Fruit fly (Drosophila melanogaster): ENCODE results near the gene CG9512.

The CG9512 gene

DNA sequence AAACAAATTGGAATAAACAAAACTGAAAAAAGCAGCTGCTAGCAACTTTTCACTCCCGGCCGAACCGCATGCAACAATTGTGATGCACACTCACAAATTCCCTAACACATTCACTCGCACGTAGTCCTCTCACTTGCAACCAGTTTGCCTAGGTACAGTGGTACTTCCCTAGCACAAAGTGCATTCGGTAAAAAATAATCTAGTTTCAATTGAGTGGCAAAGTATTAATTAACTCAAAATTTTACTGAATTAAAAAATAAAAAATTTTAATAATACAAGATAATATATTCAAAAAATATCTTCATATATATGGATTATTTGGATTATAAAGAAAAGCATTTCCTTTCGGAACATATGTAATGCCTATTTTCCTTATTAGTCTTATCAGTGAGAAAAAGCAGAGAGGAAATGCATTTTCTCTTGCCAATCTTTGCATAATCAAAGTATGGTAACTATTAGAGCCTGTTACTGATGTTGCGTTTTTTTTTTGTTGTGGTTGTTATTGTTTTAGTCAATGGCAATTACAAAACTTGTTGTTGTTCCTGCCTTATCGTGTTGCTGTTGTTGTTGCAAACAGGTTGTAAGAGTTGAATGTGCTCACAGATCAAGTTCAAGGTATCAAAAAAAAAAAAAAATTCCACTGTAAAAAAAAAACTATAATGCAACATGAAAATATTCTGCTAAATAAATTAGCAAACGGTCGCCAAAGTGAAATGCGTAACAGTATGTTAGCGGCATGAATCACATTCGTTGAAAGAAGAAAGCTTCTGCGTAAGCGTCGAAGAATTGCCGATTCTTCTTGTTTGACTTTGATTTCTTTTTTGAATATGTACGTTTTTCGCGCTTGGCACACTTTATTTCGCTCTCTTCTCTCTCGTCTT lies 17.3 kb upstream of the CG9512 start (continued):
- TF ChIP-seq dmrt99B (tag; optimal IDR thresholded peaks at IDR 0.05) (peak; percentile 19), gcm (GFP tag; optimal IDR thresholded peaks at IDR 0.05) (no peak), fd96Cb (tag; optimal IDR thresholded peaks at IDR 0.05) (peak; percentile 0), D19A (tag; optimal IDR thresholded peaks at IDR 0.05) (peak; percentile 27), Ssrp (tag; optimal IDR thresholded peaks at IDR 0.05) (no peak)

DNA sequence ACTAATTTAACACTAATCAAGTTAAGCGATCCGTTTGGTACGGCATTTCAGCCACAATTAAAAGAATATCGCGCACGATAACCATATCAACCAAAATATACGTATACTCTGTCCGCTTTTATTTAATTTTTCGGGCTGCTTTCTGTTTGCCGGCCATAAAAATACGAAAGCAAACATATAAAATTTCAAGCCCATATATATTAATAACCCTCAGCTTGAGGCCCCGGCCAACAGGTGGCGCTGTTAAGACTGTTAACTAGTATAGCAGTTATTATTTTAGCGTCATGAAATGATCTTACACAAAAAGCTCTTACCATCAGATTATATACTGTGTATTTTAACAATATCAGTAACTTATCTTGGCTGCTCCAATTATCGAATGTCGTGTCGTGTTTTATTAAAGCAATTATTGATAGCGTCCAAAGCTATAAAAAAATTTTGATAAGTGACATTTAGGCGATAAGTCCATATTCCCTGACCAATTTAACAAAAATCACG lies 13.4 kb upstream of the CG9512 start, which contains the start of gene Eo:
Gene Eo, minus strand, starts transcription at position 51 of the 498 bp plus-strand sequence.
- TF ChIP-seq kni (GFP tag; optimal IDR thresholded peaks at IDR 0.05) (peak; percentile 2), pita (GFP tag; optimal IDR thresholded peaks at IDR 0.05) (peak; percentile 23), gro (GFP tag; optimal IDR thresholded peaks at IDR 0.05) (no peak), CG43689 (GFP tag; IDR thresholded peaks at IDR 0.05) (no peak), CG10979 (tag; optimal IDR thresholded peaks at IDR 0.05) (peak; percentile 45), CG2678 (tag; optimal IDR thresholded peaks at IDR 0.05) (peak; percentile 52), Atf-2 (GFP tag; optimal IDR thresholded peaks at IDR 0.05) (no peak), ind (GFP tag; optimal IDR thresholded peaks at IDR 0.05) (no peak), mam (GFP tag; optimal IDR thresholded peaks at IDR 0.05) (no peak), CG2129 (GFP tag; IDR thresholded peaks at IDR 0.05; ENCODE audit: partially characterized antibody) (no peak), CG31365 (tag; optimal IDR thresholded peaks at IDR 0.05) (no peak), mirr (GFP tag; optimal IDR thresholded peaks at IDR 0.05) (peak; percentile 66), her (GFP tag; optimal IDR thresholded peaks at IDR 0.05) (no peak), maf-S (GFP tag; optimal IDR thresholded peaks at IDR 0.05) (no peak), NC2α (GFP tag; optimal IDR thresholded peaks at IDR 0.05) (no peak), bsh (GFP tag; optimal IDR thresholded peaks at IDR 0.05) (peak in 1 of 2 experiments; percentile 6), chinmo (GFP tag; IDR thresholded peaks at IDR 0.05; ENCODE audit: partially characterized antibody) (0 out of 4 replicates have a peak, but pooled peaks have one; percentile 11), gcm (GFP tag; optimal IDR thresholded peaks at IDR 0.05) (peak; percentile 15), dmrt99B (tag; optimal IDR thresholded peaks at IDR 0.05) (no peak), Hr51 (GFP tag; optimal IDR thresholded peaks at IDR 0.05) (peak in 1 of 2 experiments; percentile 11), CG7745 (tag; optimal IDR thresholded peaks at IDR 0.05) (no peak), Hmr (GFP tag; optimal IDR thresholded peaks at IDR 0.05) (peak; percentile 26), CG34376 (GFP tag; optimal IDR thresholded peaks at IDR 0.05) (peak; percentile 70), schlank (tag; optimal IDR thresholded peaks at IDR 0.05) (no peak), chif (GFP tag; optimal IDR thresholded peaks at IDR 0.05) (no peak), Oaz (GFP tag; IDR thresholded peaks at IDR 0.05) (no peak), Med (GFP tag) (peak; percentile 74), btn (GFP tag; optimal IDR thresholded peaks at IDR 0.05) (no peak), Gug (GFP tag; IDR thresholded peaks at IDR 0.05) (no peak), phol (tag; optimal IDR thresholded peaks at IDR 0.05) (peak; percentile 1), odd (GFP tag; optimal IDR thresholded peaks at IDR 0.05) (peak; percentile 17), Stat92E (GFP tag; optimal IDR thresholded peaks at IDR 0.05) (no peak), ssp (GFP tag; IDR thresholded peaks at IDR 0.05) (no peak), fd3F (GFP tag; optimal IDR thresholded peaks at IDR 0.05) (no peak), CG14441 (GFP tag; IDR thresholded peaks at IDR 0.05) (peak; percentile 4; the same call in 1 of the 2 replicates), CG11504 (tag; optimal IDR thresholded peaks at IDR 0.05) (peak; percentile 27), salm (tag; optimal IDR thresholded peaks at IDR 0.05) (peak; percentile 59), CG3726 (GFP tag; IDR thresholded peaks at IDR 0.05) (no peak), esg (GFP tag; conservative IDR thresholded peaks at IDR 0.05) (no peak), slp2 (GFP tag; optimal IDR thresholded peaks at IDR 0.05) (no peak), CG5180 (GFP tag; optimal IDR thresholded peaks at IDR 0.05) (no peak), grn (GFP tag; optimal IDR thresholded peaks at IDR 0.05) (peak; percentile 53)
